Worm (Caenorhabditis elegans) whole organism, L1 larva: ENCODE measurements around the gene fipr-18.
A peak's percentile ranks its signal among the peaks of the same experiment; 100 is the strongest.

Source experiments
- C04F5.9 ChIP-seq: sonication (generic microtip); optimal IDR thresholded peaks from 2 replicates; lab custom pipeline; 2016; ENCODE audit warnings: missing genetic modification characterization, missing compliant biosample characterization
- F16B12.6 ChIP-seq: fragments of 150-350 bp; optimal IDR thresholded peaks from 2 replicates; lab custom pipeline; 2014; ENCODE audit warnings: missing biosample characterization, missing genetic modification characterization
- Y116A8C.19 ChIP-seq: sonication (generic microtip); optimal IDR thresholded peaks from 2 replicates; lab custom pipeline; 2016; ENCODE audit warnings: missing compliant biosample characterization, missing genetic modification characterization, borderline replicate concordance
- alr-1 ChIP-seq: fragments of 200-800 bp; sonication (Bioruptor generic); optimal IDR thresholded peaks from 2 replicates; lab custom pipeline; 2018; ENCODE audit warnings: borderline replicate concordance, mild to moderate bottlenecking, missing genetic modification characterization, missing compliant biosample characterization
- aly-2 ChIP-seq: fragments of 150-350 bp; optimal IDR thresholded peaks from 2 replicates; lab custom pipeline; 2014; ENCODE audit warnings: missing biosample characterization, missing genetic modification characterization
- ama-1 ChIP-seq: fragments of 150-350 bp; optimal IDR thresholded peaks from 2 replicates; lab custom pipeline; 2014
- blmp-1 ChIP-seq: fragments of 150-350 bp; optimal IDR thresholded peaks from 2 replicates; lab custom pipeline; 2014; ENCODE audit warnings: missing biosample characterization, missing genetic modification characterization
- ceh-63 ChIP-seq: fragments of 200-800 bp; sonication (Bioruptor generic); optimal IDR thresholded peaks from 2 replicates; lab custom pipeline; 2018; ENCODE audit warnings: mild to moderate bottlenecking, missing genetic modification characterization, missing compliant biosample characterization
- ceh-82 ChIP-seq, 3 experiments: fragments of 150-350 bp in 1 of 3; sonication (generic microtip) in 2 of 3; optimal IDR thresholded peaks; 2 replicates each; lab custom pipeline; 2014 to 2017; ENCODE audit warnings: missing biosample characterization in 3 of 3, missing genetic modification characterization in 3 of 3
- ceh-90 ChIP-seq: sonication (generic microtip); optimal IDR thresholded peaks from 2 replicates; lab custom pipeline; 2016; ENCODE audit warnings: missing genetic modification characterization, missing compliant biosample characterization
- ces-1 ChIP-seq: fragments of 150-350 bp; optimal IDR thresholded peaks from 2 replicates; lab custom pipeline; 2014; ENCODE audit warnings: missing biosample characterization, missing genetic modification reagents, missing genetic modification characterization
- dpl-1 ChIP-seq, 3 experiments: fragments of 150-350 bp in 2 of 3; sonication (generic microtip) in 1 of 3; optimal IDR thresholded peaks; 2 replicates each; lab custom pipeline; 2014 to 2017; ENCODE audit warnings: missing biosample characterization in 3 of 3, missing genetic modification characterization in 3 of 3, missing genetic modification reagents in 3 of 3
- efl-3 ChIP-seq: fragments of 200-800 bp; sonication (Bioruptor generic); optimal IDR thresholded peaks from 2 replicates; lab custom pipeline; 2018; ENCODE audit warnings: mild to moderate bottlenecking, missing genetic modification characterization, missing compliant biosample characterization
- egl-27 ChIP-seq, 2 experiments: fragments of 150-350 bp in 1 of 2; sonication (generic microtip); optimal IDR thresholded peaks; 3 replicates each; lab custom pipeline; 2017 to 2018; ENCODE audit warnings: missing biosample characterization in 2 of 2, missing genetic modification characterization in 2 of 2, missing genetic modification reagents in 2 of 2
- elt-2 ChIP-seq: sonication (generic microtip); optimal IDR thresholded peaks from 2 replicates; lab custom pipeline; 2016; ENCODE audit warnings: missing genetic modification characterization, mild to moderate bottlenecking, inconsistent platforms, missing compliant biosample characterization, missing genetic modification reagents
- ets-5 ChIP-seq: fragments of 200-800 bp; sonication (Bioruptor generic); IDR thresholded peaks from 2 replicates; pipeline ENCODE4 v1.3.6; 2022; ENCODE audit warnings: missing genetic modification characterization, missing compliant biosample characterization
- fkh-4 ChIP-seq: sonication (generic microtip); optimal IDR thresholded peaks from 2 replicates; lab custom pipeline; 2016; ENCODE audit warnings: missing compliant biosample characterization, missing genetic modification characterization, borderline replicate concordance
- fkh-8 ChIP-seq: sonication (generic microtip); optimal IDR thresholded peaks from 2 replicates; lab custom pipeline; 2016; ENCODE audit warnings: mild to moderate bottlenecking, missing genetic modification characterization, missing compliant biosample characterization
- hlh-17 ChIP-seq: fragments of 200-800 bp; sonication (Bioruptor generic); optimal IDR thresholded peaks from 2 replicates; lab custom pipeline; 2018; ENCODE audit warnings: missing genetic modification characterization, mild to moderate bottlenecking, missing compliant biosample characterization, moderate library complexity, borderline replicate concordance
- hlh-4 ChIP-seq: sonication (generic microtip); optimal IDR thresholded peaks from 2 replicates; lab custom pipeline; 2016; ENCODE audit warnings: mild to moderate bottlenecking, missing genetic modification characterization, missing compliant biosample characterization
- isw-1 ChIP-seq: fragments of 200-800 bp; sonication (Bioruptor generic); IDR thresholded peaks from 2 replicates; pipeline ENCODE4 v1.3.6; 2022; ENCODE audit warnings: missing genetic modification characterization, missing compliant biosample characterization
- lin-14 ChIP-seq: fragments of 200-800 bp; sonication (Bioruptor generic); optimal IDR thresholded peaks from 2 replicates; lab custom pipeline; 2018; ENCODE audit warnings: mild to moderate bottlenecking, missing genetic modification characterization, moderate library complexity, missing compliant biosample characterization
- lin-35 ChIP-seq, 2 experiments: fragments of 150-350 bp; optimal IDR thresholded peaks; 2 replicates each; lab custom pipeline; 2014; ENCODE audit warnings: missing biosample characterization in 2 of 2, missing genetic modification characterization in 2 of 2, missing genetic modification reagents in 2 of 2
- lir-3 ChIP-seq: sonication (generic microtip); optimal IDR thresholded peaks from 2 replicates; lab custom pipeline; 2016; ENCODE audit warnings: mild to moderate bottlenecking, missing genetic modification characterization, moderate library complexity, missing compliant biosample characterization; ENCODE audit not compliant: poor library complexity
- lsy-2 ChIP-seq, 2 experiments: fragments of 150-350 bp; optimal IDR thresholded peaks; 2 replicates each; lab custom pipeline; 2014; ENCODE audit warnings: missing biosample characterization in 2 of 2, missing genetic modification characterization in 2 of 2
- mdl-1 ChIP-seq, 2 experiments: fragments of 150-350 bp; optimal IDR thresholded peaks; 2 replicates each; lab custom pipeline; 2014 to 2017; ENCODE audit warnings: missing biosample characterization in 2 of 2, missing genetic modification characterization in 2 of 2, inconsistent platforms in 1 of 2
- mef-2 ChIP-seq: fragments of 150-350 bp; optimal IDR thresholded peaks from 2 replicates; lab custom pipeline; 2014; ENCODE audit warnings: missing biosample characterization, missing genetic modification characterization
- mep-1 ChIP-seq: fragments of 150-350 bp; optimal IDR thresholded peaks from 2 replicates; lab custom pipeline; 2014; ENCODE audit warnings: missing biosample characterization, missing genetic modification characterization
- nhr-11 ChIP-seq: fragments of 150-350 bp; optimal IDR thresholded peaks from 2 replicates; lab custom pipeline; 2014; ENCODE audit warnings: missing biosample characterization, missing genetic modification characterization
- nhr-12 ChIP-seq: sonication (generic microtip); optimal IDR thresholded peaks from 2 replicates; lab custom pipeline; 2017; ENCODE audit warnings: missing biosample characterization, missing genetic modification characterization
- nhr-28 ChIP-seq: fragments of 150-350 bp; optimal IDR thresholded peaks from 2 replicates; lab custom pipeline; 2014; ENCODE audit warnings: missing biosample characterization, missing genetic modification characterization
- nhr-47 ChIP-seq: sonication (generic microtip); optimal IDR thresholded peaks from 2 replicates; lab custom pipeline; 2016; ENCODE audit warnings: mild to moderate bottlenecking, missing genetic modification characterization, moderate library complexity, missing compliant biosample characterization
- nhr-71 ChIP-seq: sonication (generic microtip); optimal IDR thresholded peaks from 2 replicates; lab custom pipeline; 2016; ENCODE audit warnings: mild to moderate bottlenecking, missing genetic modification characterization, moderate library complexity, missing compliant biosample characterization
- nhr-76 ChIP-seq: sonication (generic microtip); optimal IDR thresholded peaks from 2 replicates; lab custom pipeline; 2017; ENCODE audit warnings: missing biosample characterization, missing genetic modification characterization
- nhr-77 ChIP-seq: fragments of 150-350 bp; optimal IDR thresholded peaks from 2 replicates; lab custom pipeline; 2014; ENCODE audit warnings: missing biosample characterization, missing genetic modification characterization
- nhr-84 ChIP-seq: sonication (generic microtip); optimal IDR thresholded peaks from 2 replicates; lab custom pipeline; 2017; ENCODE audit warnings: missing biosample characterization, missing genetic modification characterization
- nhr-90 ChIP-seq: sonication (generic microtip); optimal IDR thresholded peaks from 2 replicates; lab custom pipeline; 2016; ENCODE audit warnings: mild to moderate bottlenecking, missing genetic modification characterization, missing compliant biosample characterization; ENCODE audit not compliant: poor library complexity
- skn-1 ChIP-seq: fragments of 150-350 bp; optimal IDR thresholded peaks from 2 replicates; lab custom pipeline; 2014; ENCODE audit warnings: missing biosample characterization, missing genetic modification characterization
- snu-23 ChIP-seq: sonication (generic microtip); optimal IDR thresholded peaks from 2 replicates; lab custom pipeline; 2016; ENCODE audit warnings: missing genetic modification characterization, missing compliant biosample characterization
- sptf-1 ChIP-seq: fragments of 150-350 bp; optimal IDR thresholded peaks from 2 replicates; lab custom pipeline; 2014; ENCODE audit warnings: missing biosample characterization, missing genetic modification characterization
- sup-37 ChIP-seq: fragments of 200-800 bp; sonication (Bioruptor generic); optimal IDR thresholded peaks from 2 replicates; lab custom pipeline; 2018; ENCODE audit warnings: mild to moderate bottlenecking, missing genetic modification characterization, missing compliant biosample characterization
- swsn-7 ChIP-seq: sonication (generic microtip); optimal IDR thresholded peaks from 2 replicates; lab custom pipeline; 2016; ENCODE audit warnings: missing genetic modification characterization, missing compliant biosample characterization
- tbx-2 ChIP-seq: sonication (generic microtip); optimal IDR thresholded peaks from 2 replicates; lab custom pipeline; 2016; ENCODE audit warnings: missing genetic modification characterization, missing compliant biosample characterization
- unc-130 ChIP-seq: fragments of 150-350 bp; optimal IDR thresholded peaks from 2 replicates; lab custom pipeline; 2017; ENCODE audit warnings: missing biosample characterization, missing genetic modification characterization, inconsistent platforms
- unc-98 ChIP-seq: fragments of 200-800 bp; sonication (Bioruptor generic); IDR thresholded peaks from 2 replicates; pipeline ENCODE4 v1.3.6; 2022; ENCODE audit warnings: missing genetic modification characterization, missing compliant biosample characterization
- xbp-1 ChIP-seq: sonication (generic microtip); optimal IDR thresholded peaks from 2 replicates; lab custom pipeline; 2016; ENCODE audit warnings: missing genetic modification characterization, missing compliant biosample characterization
- zag-1 ChIP-seq: fragments of 150-350 bp; optimal IDR thresholded peaks from 2 replicates; lab custom pipeline; 2014; ENCODE audit warnings: missing biosample characterization, missing genetic modification characterization
- ztf-11 ChIP-seq, 2 experiments: sonication (generic microtip); optimal IDR thresholded peaks; 2 replicates each; lab custom pipeline; 2016 to 2017; ENCODE audit warnings: missing genetic modification characterization in 2 of 2, missing biosample characterization in 1 of 2, missing compliant biosample characterization in 1 of 2
- ztf-4 ChIP-seq: fragments of 150-350 bp; optimal IDR thresholded peaks from 2 replicates; lab custom pipeline; 2014; ENCODE audit warnings: missing biosample characterization, missing genetic modification characterization

Gene fipr-18

DNA sequence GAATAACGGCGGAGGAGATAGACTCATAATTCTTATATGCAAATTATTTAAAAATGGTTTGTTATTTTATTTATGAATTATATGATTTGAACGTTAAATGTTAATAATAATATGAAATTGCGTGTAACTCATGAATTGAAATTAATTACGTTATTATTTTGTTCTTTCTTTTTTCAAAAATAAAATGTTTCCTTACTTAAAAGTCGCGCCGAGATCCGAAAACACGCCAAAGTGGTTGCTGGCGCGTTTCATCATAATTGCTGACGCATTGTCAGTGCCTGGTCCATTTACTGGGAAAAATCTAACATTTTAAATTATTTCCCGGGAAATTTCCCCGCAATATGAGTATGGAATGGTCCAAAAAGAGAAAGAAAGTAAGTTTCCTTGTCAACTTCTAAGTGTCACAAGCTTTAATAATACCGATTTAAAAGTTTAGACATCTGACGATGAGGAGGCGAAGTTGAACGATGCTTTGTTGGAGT lies 40.3 kb downstream of the fipr-18 start, which contains the start of the genes C07H6.9 and sap-140 (continued):
- TF ChIP-seq egl-27 (tag; optimal IDR thresholded peaks at IDR 0.05; lab: Kevin White, UChicago) (no peak), alr-1 (no peak), nhr-84 (tag; lab: Kevin White, UChicago) (no peak), ets-5 (GFP tag; lab: Robert Waterston, UW) (no peak), hlh-17 (no peak), zag-1 (no peak), lir-3 (peak; percentile 56), unc-98 (no peak), aly-2 (tag; lab: Kevin White, UChicago) (peak; percentile 6), nhr-12 (tag; lab: Kevin White, UChicago) (no peak), nhr-11 (tag; lab: Kevin White, UChicago) (no peak), C04F5.9 (tag; lab: Kevin White, UChicago) (peak; percentile 51), nhr-90 (peak; percentile 85), Y116A8C.19 (tag; lab: Kevin White, UChicago) (no peak), nhr-76 (no peak), nhr-47 (tag; lab: Kevin White, UChicago) (peak; percentile 89), lin-14 (peak; percentile 83), ceh-90 (tag; lab: Kevin White, UChicago) (no peak), F16B12.6 (tag; lab: Kevin White, UChicago) (peak; percentile 64), unc-130 (tag; lab: Kevin White, UChicago) (peak; percentile 94), fkh-8 (peak; percentile 66), isw-1 (GFP tag; lab: Robert Waterston, UW) (peak; percentile 71), fkh-4 (tag; lab: Kevin White, UChicago) (no peak), nhr-28 (tag; lab: Kevin White, UChicago) (no peak), efl-3 (GFP tag; lab: Kevin White, UChicago) (no peak), ztf-4 (tag; lab: Kevin White, UChicago) (peak; percentile 3), ztf-11 (tag; optimal IDR thresholded peaks at IDR 0.05; lab: Kevin White, UChicago) (peak in 1 of 2 experiments; percentile 62), ceh-82 (tag; optimal IDR thresholded peaks at IDR 0.05; lab: Kevin White, UChicago) (peak; percentile 77 to 90 (median 82)), dpl-1 (GFP tag; optimal IDR thresholded peaks at IDR 0.05; lab: Kevin White, UChicago) (peak; percentile 93 to 96 (median 95)), skn-1 (tag; lab: Kevin White, UChicago) (peak; percentile 52), nhr-71 (peak; percentile 92), tbx-2 (tag; lab: Kevin White, UChicago) (peak; percentile 84), xbp-1 (tag; lab: Kevin White, UChicago) (peak; percentile 87), snu-23 (peak; percentile 88), swsn-7 (tag; lab: Kevin White, UChicago) (peak; percentile 86), mef-2 (peak; percentile 46), lsy-2 (tag; optimal IDR thresholded peaks at IDR 0.05; lab: Kevin White, UChicago) (peak; percentile 90 to 91), ceh-63 (no peak)

DNA sequence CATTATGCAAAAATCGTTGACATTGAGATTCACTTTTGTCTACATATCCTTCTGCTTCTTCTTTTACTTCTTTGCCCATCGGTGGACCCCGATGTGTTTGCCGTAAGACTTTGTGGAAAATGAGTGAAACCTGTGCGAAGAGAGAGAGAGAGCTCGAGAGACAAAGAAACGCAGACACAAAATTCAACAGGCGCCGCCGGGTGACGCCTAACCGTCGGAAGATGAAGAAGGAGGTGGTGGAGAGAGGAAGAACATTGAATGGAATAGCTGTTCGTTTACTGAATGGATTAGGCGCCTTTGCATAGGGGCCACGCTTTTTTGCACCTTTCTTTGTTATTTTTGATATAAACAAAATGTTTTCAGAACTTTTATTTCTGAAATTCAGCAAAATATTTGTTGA lies 47.9 kb downstream of the fipr-18 start:
- TF ChIP-seq blmp-1 (tag; lab: Kevin White, UChicago) (peak; percentile 72), fkh-8 (no peak)

DNA sequence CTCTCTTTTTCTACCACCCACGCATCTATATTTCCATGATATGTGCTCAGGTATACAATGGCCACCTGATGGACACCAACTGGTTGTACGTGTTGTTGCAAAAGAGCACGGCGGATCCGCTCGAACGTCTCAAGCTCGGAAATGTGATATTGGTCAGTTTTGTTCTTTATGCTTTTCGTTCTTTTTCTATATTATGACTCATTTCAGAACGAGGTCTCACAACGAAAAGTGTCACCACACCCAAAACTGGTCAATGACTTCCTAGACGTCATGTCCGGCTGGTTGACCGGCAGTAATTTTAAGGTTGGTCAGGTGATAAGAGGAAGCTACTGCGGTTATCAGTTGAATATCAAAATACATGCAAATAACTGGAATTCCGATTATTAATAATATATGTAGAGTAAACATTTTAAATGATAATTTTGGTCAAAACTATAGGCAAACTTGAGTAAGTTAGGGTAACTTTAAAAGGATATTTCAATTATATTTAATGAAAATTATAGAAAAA lies 49.1 kb downstream of the fipr-18 start, which contains the start of gene cls-1:
TSS of gene cls-1 (plus strand) at position 51 of the 508 bp plus-strand sequence.
- no peak for TF ChIP-seq nhr-84 (tag; lab: Kevin White, UChicago)
- TF ChIP-seq nhr-77 (tag; lab: Kevin White, UChicago): no peak
- no peak for TF ChIP-seq mdl-1 (tag; optimal IDR thresholded peaks at IDR 0.05; lab: Kevin White, UChicago)
- TF ChIP-seq F16B12.6 (tag; lab: Kevin White, UChicago): no peak
- no peak for TF ChIP-seq hlh-4 (tag; lab: Kevin White, UChicago)
- TF ChIP-seq ets-5 (GFP tag; lab: Robert Waterston, UW): no peak
- TF ChIP-seq ces-1: no peak
- no peak for TF ChIP-seq ama-1 (lab: Kevin White, UChicago)
- TF ChIP-seq ceh-82 (tag; optimal IDR thresholded peaks at IDR 0.05; lab: Kevin White, UChicago): no peak
- no peak for TF ChIP-seq swsn-7 (tag; lab: Kevin White, UChicago)
- TF ChIP-seq mep-1 (tag; lab: Kevin White, UChicago): no peak
- no peak for TF ChIP-seq tbx-2 (tag; lab: Kevin White, UChicago)
- no peak for TF ChIP-seq alr-1
- TF ChIP-seq lin-35 (GFP tag; optimal IDR thresholded peaks at IDR 0.05; lab: Kevin White, UChicago): no peak
- TF ChIP-seq sup-37 (GFP tag; lab: Kevin White, UChicago): no peak
- no peak for TF ChIP-seq sptf-1
- TF ChIP-seq elt-2 (tag; lab: Kevin White, UChicago): no peak
